Fruit fly (Drosophila melanogaster): Measurements from ENCODE around the gene CG11837.

Gene CG11837

DNA sequence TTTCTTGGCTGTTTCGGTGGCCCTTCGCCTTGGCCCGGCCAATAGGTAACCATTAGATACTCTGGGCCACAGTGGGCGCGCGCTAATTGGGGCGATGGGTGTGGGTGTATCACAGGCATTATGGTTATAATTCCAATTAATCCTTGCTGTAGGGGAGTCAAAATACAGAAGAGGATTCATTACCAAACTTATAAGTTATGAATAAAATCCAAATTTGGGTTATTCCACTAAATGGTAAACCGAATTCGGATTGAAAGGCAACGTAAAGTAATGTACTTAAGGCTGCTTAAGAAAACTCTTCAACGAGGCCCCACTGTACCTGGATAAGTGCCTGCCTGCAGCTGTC lies 40.3 kb downstream of the CG11837 start (continued):
- no peak for TF ChIP-seq CG4617 (GFP tag; optimal IDR thresholded peaks at IDR 0.05; ENCODE audit: borderline replicate concordance)
- TF ChIP-seq CG9215 (GFP tag; IDR thresholded peaks at IDR 0.05): peak; percentile 60
- TF ChIP-seq Fer3 (tag; optimal IDR thresholded peaks at IDR 0.05): peak; percentile 35
- TF ChIP-seq CG2678 (tag; optimal IDR thresholded peaks at IDR 0.05): peak; percentile 75
- TF ChIP-seq Chrac-16 (GFP tag; optimal IDR thresholded peaks at IDR 0.05): no peak
- no peak for TF ChIP-seq Abd-B (GFP tag; optimal IDR thresholded peaks at IDR 0.05)

DNA sequence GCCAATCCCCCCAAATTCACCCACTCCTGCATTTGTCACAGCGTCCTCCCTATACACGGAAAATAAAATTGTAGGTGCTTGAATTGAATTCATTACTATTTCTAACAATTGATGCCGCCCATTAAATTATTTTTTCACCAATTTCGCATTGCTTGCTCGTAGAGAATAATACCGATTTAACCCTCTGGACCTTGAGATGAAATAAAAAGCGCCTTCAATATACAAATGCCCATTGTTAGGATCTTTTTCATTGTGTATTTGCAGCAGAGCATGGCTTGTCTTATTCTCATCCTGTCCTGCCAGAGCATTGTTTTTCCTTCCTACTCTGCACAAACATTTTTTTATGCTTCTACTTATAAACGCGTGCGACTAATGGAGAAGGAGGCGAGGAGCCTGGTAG lies 42.3 kb downstream of the CG11837 start:
- TF ChIP-seq Elba2 (GFP tag; optimal IDR thresholded peaks at IDR 0.05) (no peak), lab (GFP tag; optimal IDR thresholded peaks at IDR 0.05) (peak; percentile 9), eve (GFP tag; optimal IDR thresholded peaks at IDR 0.05) (no peak), cwo (GFP tag; optimal IDR thresholded peaks at IDR 0.05) (no peak), Optix (GFP tag; IDR thresholded peaks at IDR 0.05) (0 out of 3 replicates have a peak, but pooled peaks have one; percentile 17), CG18599 (GFP tag; optimal IDR thresholded peaks at IDR 0.05) (peak; percentile 51), Med (GFP tag) (peak; percentile 15), sens (GFP tag) (peak; percentile 29), bsh (GFP tag; optimal IDR thresholded peaks at IDR 0.05) (peak in 1 of 2 experiments; percentile 12)

DNA sequence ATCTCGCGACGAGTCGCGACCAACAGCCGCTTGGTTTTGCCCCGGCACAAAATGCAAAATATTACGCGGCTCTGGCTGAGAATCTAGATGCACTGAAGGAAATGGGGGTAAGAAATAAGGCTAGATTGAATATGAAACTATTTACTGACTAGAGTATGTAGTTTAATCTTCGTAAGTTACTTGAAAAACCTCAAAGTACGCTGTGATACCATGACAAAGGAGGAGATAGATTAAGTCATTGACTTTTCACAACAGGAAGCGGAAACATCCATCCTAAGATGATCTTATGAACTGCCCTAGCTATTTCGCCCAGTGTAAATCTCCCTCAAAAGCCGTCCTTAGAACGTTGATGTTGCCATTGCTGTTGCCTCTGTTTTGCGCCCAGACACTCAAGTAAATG lies 44.9 kb downstream of the CG11837 start:
- TF ChIP-seq Spps (tag; optimal IDR thresholded peaks at IDR 0.05): no peak
- TF ChIP-seq Hr51 (GFP tag; optimal IDR thresholded peaks at IDR 0.05): peak in 1 of 2 experiments; percentile 10
- TF ChIP-seq CG18599 (GFP tag; optimal IDR thresholded peaks at IDR 0.05): peak; percentile 58
- no peak for TF ChIP-seq CG16779 (GFP tag; IDR thresholded peaks at IDR 0.05)
- TF ChIP-seq CG18011 (GFP tag; optimal IDR thresholded peaks at IDR 0.05): no peak
- peak in 1 of 2 experiments; percentile 45 for TF ChIP-seq bsh (GFP tag; optimal IDR thresholded peaks at IDR 0.05)
- no peak for TF ChIP-seq seq (GFP tag; IDR thresholded peaks at IDR 0.05)
- TF ChIP-seq CG7556 (GFP tag; optimal IDR thresholded peaks at IDR 0.05): peak; percentile 10
- TF ChIP-seq pho (GFP tag; optimal IDR thresholded peaks at IDR 0.05): peak; percentile 5
- peak; percentile 27 for TF ChIP-seq Hand (GFP tag; optimal IDR thresholded peaks at IDR 0.05)
- TF ChIP-seq CG10959 (GFP tag; IDR thresholded peaks at IDR 0.05): no peak
- TF ChIP-seq CG30403 (GFP tag; optimal IDR thresholded peaks at IDR 0.05): no peak
- TF ChIP-seq YL-1 (GFP tag; optimal IDR thresholded peaks at IDR 0.05): no peak
- TF ChIP-seq dysf (GFP tag; IDR thresholded peaks at IDR 0.05): peak; percentile 39; the same call in 1 of the 3 replicates
- 0 out of 3 replicates have a peak, but pooled peaks have one; percentile 45 for TF ChIP-seq CG11456 (GFP tag; IDR thresholded peaks at IDR 0.05)
- TF ChIP-seq cg (GFP tag; optimal IDR thresholded peaks at IDR 0.05): no peak
- TF ChIP-seq nom (GFP tag; optimal IDR thresholded peaks at IDR 0.05): peak; percentile 17
- TF ChIP-seq zf30C (GFP tag; optimal IDR thresholded peaks at IDR 0.05): peak; percentile 11
- no peak for TF ChIP-seq Hey (tag; optimal IDR thresholded peaks at IDR 0.05)
- TF ChIP-seq stc (GFP tag; IDR thresholded peaks at IDR 0.05): 0 out of 2 replicates have a peak, but pooled peaks have one; percentile 17
- peak; percentile 78 for TF ChIP-seq sens (GFP tag)
- peak; percentile 30; the same call in 1 of the 3 replicates for TF ChIP-seq otp (GFP tag; IDR thresholded peaks at IDR 0.05)
- TF ChIP-seq Dp (GFP tag; optimal IDR thresholded peaks at IDR 0.05): no peak
- 0 out of 2 replicates have a peak, but pooled peaks have one; percentile 4 for TF ChIP-seq sisA (GFP tag; IDR thresholded peaks at IDR 0.05)
- TF ChIP-seq Antp (GFP tag; optimal IDR thresholded peaks at IDR 0.05): peak; percentile 16
- TF ChIP-seq CG2120 (GFP tag; optimal IDR thresholded peaks at IDR 0.05): peak; percentile 23
- TF ChIP-seq CG14710 (tag; optimal IDR thresholded peaks at IDR 0.05): no peak
- TF ChIP-seq Hmr (GFP tag; optimal IDR thresholded peaks at IDR 0.05): peak; percentile 29
- peak; percentile 18 for TF ChIP-seq Oli (tag; optimal IDR thresholded peaks at IDR 0.05)
- TF ChIP-seq nmo (GFP tag; optimal IDR thresholded peaks at IDR 0.05): peak; percentile 6
- TF ChIP-seq Med (GFP tag): peak; percentile 70
- 0 out of 2 replicates have a peak, but pooled peaks have one; percentile 19 for TF ChIP-seq Ptx1 (GFP tag; IDR thresholded peaks at IDR 0.05)
- peak; percentile 45; the same call in 1 of the 3 replicates for TF ChIP-seq row (GFP tag; IDR thresholded peaks at IDR 0.05)
- TF ChIP-seq CG8281 (tag; optimal IDR thresholded peaks at IDR 0.05): no peak
- 0 out of 2 replicates have a peak, but pooled peaks have one; percentile 7 for TF ChIP-seq Atf6 (GFP tag; IDR thresholded peaks at IDR 0.05)

Measured in whole organism, embryonic.